Worm (Caenorhabditis elegans) whole organism, midembryonic: ENCODE data around the gene kel-1.

Source experiments
- cog-1 ChIP-seq: sonication (generic microtip); optimal IDR thresholded peaks from 2 replicates; lab custom pipeline; 2016; ENCODE audit warnings: missing genetic modification characterization, missing compliant biosample characterization
- flt-1 ChIP-seq: fragments of 200-800 bp; sonication (Bioruptor generic); IDR thresholded peaks from 2 replicates; pipeline ENCODE4 v1.3.6; 2022; ENCODE audit warnings: missing genetic modification characterization, missing compliant biosample characterization
- klf-2 ChIP-seq: fragments of 200-800 bp; sonication (Bioruptor generic); conservative IDR thresholded peaks from 2 replicates; pipeline ENCODE4 v1.3.6; 2022; ENCODE audit warnings: missing genetic modification reagents, missing genetic modification characterization, missing compliant biosample characterization
- ref-1 ChIP-seq: fragments of 200-800 bp; sonication (Bioruptor generic); conservative IDR thresholded peaks from 2 replicates; pipeline ENCODE4 v1.3.6; 2022; ENCODE audit warnings: missing genetic modification reagents, missing genetic modification characterization, missing compliant biosample characterization
- ztf-29 ChIP-seq: fragments of 200-800 bp; sonication (Bioruptor generic); IDR thresholded peaks from 2 replicates; pipeline ENCODE4 v1.3.6; 2022; ENCODE audit warnings: missing genetic modification reagents, missing genetic modification characterization, missing compliant biosample characterization

DNA sequence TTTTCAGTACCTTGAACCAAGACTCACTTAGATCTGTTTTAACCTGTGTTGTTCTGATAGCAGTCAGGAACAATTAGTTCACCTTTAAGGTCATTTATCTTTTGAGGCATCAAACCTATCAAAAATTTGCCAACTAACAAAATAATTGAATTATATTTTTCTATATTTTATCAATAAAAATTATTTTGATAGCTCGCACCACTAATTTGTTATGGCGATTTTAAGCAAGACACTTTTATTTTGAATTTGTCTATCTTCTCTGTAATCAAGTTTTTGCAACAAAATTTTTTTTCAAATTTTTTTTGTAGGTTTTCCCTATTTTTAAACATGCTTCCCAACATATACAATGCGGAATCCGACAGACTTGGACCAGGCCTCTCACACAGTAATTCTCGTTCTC is at the start of gene kel-1:
- no peak for TF ChIP-seq ztf-29
- no peak for TF ChIP-seq flt-1 (GFP tag; lab: Robert Waterston, UW)
- no peak for TF ChIP-seq cog-1
- TF ChIP-seq klf-2 (GFP tag; lab: Robert Waterston, UW): no peak
- no peak for TF ChIP-seq ref-1 (GFP tag; lab: Robert Waterston, UW)
